Worm (Caenorhabditis elegans): Measurements from ENCODE around the gene sra-10.

ce11 chrII:10925804-10926570, 31.1 kb upstream of the sra-10 start, which contains the start of gene metr-1:
- TF ChIP-seq ama-1 (optimal IDR thresholded peaks at IDR 0.05) (no peak), C08G9.2 (tag; optimal IDR thresholded peaks at IDR 0.05) (no peak), nfya-1 (tag; optimal IDR thresholded peaks at IDR 0.05) (no peak), eyg-1 (tag; optimal IDR thresholded peaks at IDR 0.05) (no peak), fkh-10 (GFP tag; optimal IDR thresholded peaks at IDR 0.05) (no peak)
